Fruit fly (Drosophila melanogaster) whole organism, prepupa: ENCODE data around the gene Abd-B.
"Not testable (repeated sequence)": the region's sequence is repeated elsewhere in the genome, so short reads cannot be mapped to it uniquely, and the experiment has no call there.

Experiments used
- Blimp-1 ChIP-seq: fragments of 200-800 bp; sonication (Bioruptor generic); optimal IDR thresholded peaks from 3 replicates; lab custom pipeline; 2017; ENCODE audit warnings: missing biosample characterization, missing genetic modification characterization, mild to moderate bottlenecking, moderate library complexity, missing genetic modification reagents
- CG10631 ChIP-seq: fragments of 200-800 bp; sonication (Bioruptor generic); optimal IDR thresholded peaks from 2 replicates; lab custom pipeline; 2016; ENCODE audit warnings: missing biosample characterization, missing genetic modification characterization
- CG11294 ChIP-seq: fragments of 200-800 bp; sonication (Bioruptor generic); IDR thresholded peaks from 2 replicates; pipeline ENCODE4 v1.3.6; 2022; ENCODE audit warnings: missing biosample characterization, missing genetic modification characterization
- CG11762 ChIP-seq: fragments of 200-800 bp; sonication (Bioruptor generic); optimal IDR thresholded peaks from 3 replicates; lab custom pipeline; 2016; ENCODE audit warnings: missing biosample characterization, missing genetic modification characterization; ENCODE audit not compliant: insufficient read depth
- CG15336 ChIP-seq: fragments of 200-800 bp; sonication (Bioruptor generic); IDR thresholded peaks from 2 replicates; pipeline ENCODE4 v1.3.6; 2022; ENCODE audit warnings: missing biosample characterization, missing genetic modification characterization
- CG1621 ChIP-seq: fragments of 200-800 bp; sonication (Bioruptor generic); optimal IDR thresholded peaks from 3 replicates; lab custom pipeline; 2018; ENCODE audit warnings: missing biosample characterization, mild to moderate bottlenecking, missing genetic modification characterization
- CG3032 ChIP-seq: fragments of 200-800 bp; optimal IDR thresholded peaks from 2 replicates; lab custom pipeline; 2019; ENCODE audit warnings: missing biosample characterization, mild to moderate bottlenecking, missing genetic modification characterization, moderate library complexity
- CG31627 ChIP-seq: fragments of 200-800 bp; sonication (Bioruptor generic); optimal IDR thresholded peaks from 3 replicates; lab custom pipeline; 2016; ENCODE audit warnings: missing biosample characterization, missing genetic modification characterization
- CG34406 ChIP-seq: fragments of 200-800 bp; sonication (Bioruptor generic); optimal IDR thresholded peaks from 3 replicates; lab custom pipeline; 2016; ENCODE audit warnings: missing biosample characterization, missing genetic modification characterization
- CG3919 ChIP-seq: fragments of 200-800 bp; sonication (Bioruptor generic); optimal IDR thresholded peaks from 3 replicates; lab custom pipeline; 2016; ENCODE audit warnings: missing biosample characterization, missing genetic modification characterization
- CG4318 ChIP-seq: fragments of 200-800 bp; sonication (Bioruptor generic); optimal IDR thresholded peaks from 3 replicates; lab custom pipeline; 2017; ENCODE audit warnings: missing biosample characterization, mild to moderate bottlenecking, missing genetic modification characterization
- CG6163 ChIP-seq: fragments of 200-800 bp; sonication (Bioruptor generic); IDR thresholded peaks from 3 replicates; pipeline ENCODE4 v1.3.6; 2022; ENCODE audit warnings: missing biosample characterization, missing genetic modification characterization
- CG6792 ChIP-seq: fragments of 200-800 bp; sonication (Bioruptor generic); optimal IDR thresholded peaks from 3 replicates; lab custom pipeline; 2016; ENCODE audit warnings: missing biosample characterization, missing genetic modification characterization
- CG6808 ChIP-seq: fragments of 200-800 bp; sonication (Bioruptor generic); optimal IDR thresholded peaks from 3 replicates; lab custom pipeline; 2017; ENCODE audit warnings: missing biosample characterization, missing genetic modification characterization, mild to moderate bottlenecking, moderate library complexity, missing genetic modification reagents
- CG8319 ChIP-seq: fragments of 200-800 bp; sonication (Bioruptor generic); optimal IDR thresholded peaks from 3 replicates; lab custom pipeline; 2016; ENCODE audit warnings: missing biosample characterization, missing genetic modification characterization
- CG8632 ChIP-seq: fragments of 200-800 bp; sonication (Bioruptor generic); optimal IDR thresholded peaks from 3 replicates; lab custom pipeline; 2016; ENCODE audit warnings: missing biosample characterization, missing genetic modification characterization
- CG9139 ChIP-seq: fragments of 200-800 bp; sonication (Bioruptor generic); optimal IDR thresholded peaks from 3 replicates; lab custom pipeline; 2017; ENCODE audit warnings: missing biosample characterization, mild to moderate bottlenecking, missing genetic modification characterization
- Eip75B ChIP-seq: fragments of 200-800 bp; sonication (Bioruptor generic); optimal IDR thresholded peaks from 3 replicates; lab custom pipeline; 2016; ENCODE audit warnings: missing biosample characterization, missing genetic modification characterization
- Eip78C ChIP-seq: fragments of 200-800 bp; sonication (Bioruptor generic); peaks from one replicate; lab custom pipeline; 2016; ENCODE audit warnings: missing biosample characterization, missing genetic modification characterization
- Eip93F ChIP-seq: fragments of 200-800 bp; sonication (Bioruptor generic); optimal IDR thresholded peaks from 2 replicates; lab custom pipeline; 2016; ENCODE audit warnings: missing biosample characterization, mild to moderate bottlenecking, missing genetic modification characterization
- Ets21C ChIP-seq: fragments of 200-800 bp; sonication (Bioruptor generic); optimal IDR thresholded peaks from 3 replicates; lab custom pipeline; 2016; ENCODE audit warnings: missing biosample characterization, missing genetic modification characterization
- Gug ChIP-seq: fragments of 200-800 bp; sonication (Bioruptor generic); IDR thresholded peaks from 2 replicates; pipeline ENCODE4 v1.3.6; 2022; ENCODE audit warnings: missing biosample characterization, missing genetic modification characterization
- Hr38 ChIP-seq: sonication (Bioruptor generic); optimal IDR thresholded peaks from 2 replicates; lab custom pipeline; 2016; ENCODE audit warnings: missing biosample characterization, missing genetic modification characterization
- Hr39 ChIP-seq: fragments of 200-800 bp; sonication (Bioruptor generic); optimal IDR thresholded peaks from 2 replicates; lab custom pipeline; 2016; ENCODE audit warnings: missing biosample characterization, missing genetic modification characterization
- Hr4 ChIP-seq: fragments of 200-800 bp; sonication (Bioruptor generic); optimal IDR thresholded peaks from 3 replicates; lab custom pipeline; 2016; ENCODE audit warnings: missing biosample characterization, missing genetic modification characterization
- Lpt ChIP-seq: fragments of 200-800 bp; sonication (Bioruptor generic); optimal IDR thresholded peaks from 3 replicates; lab custom pipeline; 2016; ENCODE audit warnings: missing biosample characterization, missing genetic modification characterization
- OdsH ChIP-seq: fragments of 200-800 bp; sonication (Bioruptor generic); optimal IDR thresholded peaks from 3 replicates; lab custom pipeline; 2016; ENCODE audit warnings: missing biosample characterization, missing genetic modification characterization
- Sox15 ChIP-seq: fragments of 200-800 bp; sonication (Bioruptor generic); optimal IDR thresholded peaks from 3 replicates; lab custom pipeline; 2016; ENCODE audit warnings: missing biosample characterization, missing genetic modification characterization
- dac ChIP-seq: fragments of 200-800 bp; sonication (Bioruptor generic); optimal IDR thresholded peaks from 2 replicates; lab custom pipeline; 2017; ENCODE audit warnings: missing biosample characterization, mild to moderate bottlenecking, missing genetic modification characterization
- dsx ChIP-seq: fragments of 200-800 bp; optimal IDR thresholded peaks from 3 replicates; lab custom pipeline; 2019; ENCODE audit warnings: missing biosample characterization, mild to moderate bottlenecking, missing genetic modification characterization, moderate library complexity; ENCODE audit not compliant: poor library complexity, severe bottlenecking
- eg ChIP-seq: fragments of 200-800 bp; sonication (Bioruptor generic); IDR thresholded peaks from 3 replicates; pipeline ENCODE4 v1.3.6; 2022; ENCODE audit warnings: missing biosample characterization, missing genetic modification characterization
- esn ChIP-seq: fragments of 200-800 bp; sonication (Bioruptor generic); optimal IDR thresholded peaks from 2 replicates; lab custom pipeline; 2016; ENCODE audit warnings: missing biosample characterization, mild to moderate bottlenecking, missing genetic modification characterization, moderate library complexity
- fkh ChIP-seq: fragments of 200-800 bp; sonication (Bioruptor generic); optimal IDR thresholded peaks from 3 replicates; lab custom pipeline; 2017; ENCODE audit warnings: missing biosample characterization, mild to moderate bottlenecking, missing genetic modification characterization, moderate library complexity
- lz ChIP-seq: fragments of 200-800 bp; sonication (Bioruptor generic); optimal IDR thresholded peaks from 3 replicates; lab custom pipeline; 2016; ENCODE audit warnings: missing biosample characterization, missing genetic modification characterization
- net ChIP-seq: fragments of 200-800 bp; sonication (Bioruptor generic); optimal IDR thresholded peaks from 3 replicates; lab custom pipeline; 2016; ENCODE audit warnings: missing biosample characterization, missing genetic modification characterization
- pdm3 ChIP-seq: fragments of 200-800 bp; sonication (Bioruptor generic); optimal IDR thresholded peaks from 3 replicates; lab custom pipeline; 2016; ENCODE audit warnings: missing biosample characterization, missing genetic modification characterization
- salr ChIP-seq, 2 experiments: fragments of 200-800 bp; sonication (Bioruptor generic); optimal IDR thresholded peaks; 3 replicates each; lab custom pipeline; 2016 to 2018; ENCODE audit warnings: missing biosample characterization in 2 of 2, missing genetic modification characterization in 2 of 2, mild to moderate bottlenecking in 1 of 2
- ss ChIP-seq, 2 experiments: fragments of 200-800 bp; sonication (Bioruptor generic); optimal IDR thresholded peaks; 2 replicates in 1 of 2; 3 replicates in 1 of 2; lab custom pipeline; 2017 to 2018; ENCODE audit warnings: mild to moderate bottlenecking in 2 of 2, missing biosample characterization in 2 of 2, missing genetic modification characterization in 2 of 2, moderate library complexity in 1 of 2
- svp ChIP-seq: fragments of 200-800 bp; sonication (Bioruptor generic); peaks from one replicate; lab custom pipeline; 2016; ENCODE audit warnings: missing biosample characterization, missing genetic modification characterization
- vri ChIP-seq: fragments of 200-800 bp; sonication (Bioruptor generic); optimal IDR thresholded peaks from 3 replicates; lab custom pipeline; 2016; ENCODE audit warnings: missing biosample characterization, mild to moderate bottlenecking, missing genetic modification characterization

The Abd-B gene

DNA sequence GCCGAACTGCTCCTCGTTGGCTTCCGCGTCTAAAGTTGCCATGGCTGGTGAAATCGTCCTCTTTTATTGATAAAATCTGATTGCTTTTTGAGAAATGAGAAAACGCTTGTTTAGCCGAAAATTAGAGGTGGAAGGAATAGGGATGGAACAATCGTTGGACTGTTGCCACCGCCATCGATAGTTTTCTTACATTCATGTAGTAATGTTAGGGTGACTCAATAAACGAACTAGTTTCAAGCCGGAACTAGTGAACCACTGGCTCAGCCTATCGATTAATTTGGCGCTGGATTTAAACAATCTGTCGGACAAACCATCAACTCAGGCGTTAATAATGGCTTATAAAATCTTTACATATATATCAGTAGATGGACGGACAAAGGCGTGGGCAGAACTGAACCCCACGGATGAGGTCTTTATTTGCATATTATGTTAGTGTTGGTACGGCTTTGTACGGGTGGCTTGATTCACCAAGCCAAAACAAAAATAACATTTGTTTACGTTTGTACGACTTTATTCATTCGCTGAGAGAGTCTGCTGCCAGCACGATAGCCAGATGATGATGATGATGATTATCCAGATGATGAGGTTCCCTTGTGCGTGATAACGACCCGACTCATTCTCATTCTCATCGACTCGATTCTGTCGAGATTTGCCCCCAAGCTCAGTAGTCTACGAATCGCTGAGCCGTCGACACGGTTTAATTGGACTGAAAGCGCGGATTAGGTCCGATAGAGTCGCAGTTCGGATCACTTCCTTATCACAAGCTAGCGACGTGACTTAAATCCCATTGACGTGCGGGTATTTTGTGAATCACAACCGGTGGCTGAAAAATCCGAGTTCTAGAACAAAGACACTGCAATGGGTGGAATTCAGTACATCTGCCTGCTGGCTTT, 30.4 kb upstream of the Abd-B start, which contains the start of the genes Sf3a1 and Irc (continued):
- peak; percentile 85 for TF ChIP-seq CG1621 (tag; lab: Kevin White, UChicago)

- peak; percentile 73 for TF ChIP-seq fkh (GFP tag; lab: Kevin White, UChicago)
- no peak for TF ChIP-seq CG8632 (GFP tag; lab: Kevin White, UChicago)
- TF ChIP-seq CG6792 (GFP tag; lab: Kevin White, UChicago), result no peak
- TF ChIP-seq net (GFP tag; lab: Kevin White, UChicago), result no peak
- TF ChIP-seq CG11762 (GFP tag; lab: Kevin White, UChicago), result no peak
- no peak for TF ChIP-seq CG31627
- TF ChIP-seq eg (GFP tag; lab: Robert Waterston, UW), result no peak; the same call in 2 of the 3 replicates
- peak; percentile 44 for TF ChIP-seq Eip75B (GFP tag; lab: Kevin White, UChicago)
- no peak for TF ChIP-seq Eip93F (GFP tag; lab: Kevin White, UChicago)
- TF ChIP-seq Blimp-1 (GFP tag; lab: Kevin White, UChicago), result no peak
- no peak for TF ChIP-seq vri (GFP tag; lab: Kevin White, UChicago)
- TF ChIP-seq esn (GFP tag; lab: Kevin White, UChicago), result no peak
- TF ChIP-seq dsx (GFP tag; lab: Kevin White, UChicago), result peak; percentile 8
- peak; percentile 67 for TF ChIP-seq svp (GFP tag; lab: Kevin White, UChicago)
- no peak for TF ChIP-seq OdsH (GFP tag; lab: Kevin White, UChicago)
- TF ChIP-seq Gug (GFP tag; lab: Robert Waterston, UW), result no peak
- TF ChIP-seq CG34406, result no peak
- TF ChIP-seq CG3032, result peak; percentile 54
- peak; percentile 41 for TF ChIP-seq lz (GFP tag; lab: Kevin White, UChicago)
- TF ChIP-seq CG15336 (GFP tag; lab: Robert Waterston, UW), result no peak
- no peak for TF ChIP-seq CG3919 (GFP tag; lab: Kevin White, UChicago)
- peak; percentile 25 for TF ChIP-seq CG10631
- no peak for TF ChIP-seq CG6163 (GFP tag; lab: Robert Waterston, UW)
- TF ChIP-seq CG9139 (GFP tag; lab: Kevin White, UChicago), result no peak
- no peak for TF ChIP-seq dac (GFP tag; lab: Kevin White, UChicago)
- TF ChIP-seq, all 60 proteins: peak for 7
Observed at dm6 chr3R:16996059-16996959, 24.3 kb upstream of the Abd-B start, which contains the start of the genes EMC2A and CG3534. EMC2A (minus strand) TSS chr3R:16996071. CG3534 (plus strand) TSS chr3R:16996446.

DNA sequence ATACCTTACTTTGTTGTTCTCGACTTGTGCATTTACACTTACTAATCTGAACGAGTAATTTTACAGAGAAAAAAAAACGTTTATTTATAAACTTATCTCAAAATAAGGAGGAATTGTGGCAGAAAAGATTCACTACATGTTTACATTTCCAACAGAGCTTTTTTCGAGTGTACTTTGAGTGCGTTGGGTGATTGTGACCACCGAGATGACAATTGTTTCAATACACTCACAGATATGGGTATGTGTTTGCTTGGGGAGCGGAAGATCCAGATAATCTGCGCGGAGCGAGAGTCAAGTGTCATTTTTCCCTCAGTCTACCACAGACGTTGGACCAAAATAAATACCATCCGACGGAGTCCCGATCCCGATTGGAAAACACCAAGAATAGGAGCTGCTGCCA, 20.7 kb upstream of the Abd-B start, which contains the start of gene CG31274:
Gene CG31274 (plus strand): TSS at position 301 of the 400 bp plus-strand sequence.
- TF ChIP-seq CG3919, CG8319, Sox15 (GFP tag; lab: Kevin White, UChicago): not testable (repeated sequence)

DNA sequence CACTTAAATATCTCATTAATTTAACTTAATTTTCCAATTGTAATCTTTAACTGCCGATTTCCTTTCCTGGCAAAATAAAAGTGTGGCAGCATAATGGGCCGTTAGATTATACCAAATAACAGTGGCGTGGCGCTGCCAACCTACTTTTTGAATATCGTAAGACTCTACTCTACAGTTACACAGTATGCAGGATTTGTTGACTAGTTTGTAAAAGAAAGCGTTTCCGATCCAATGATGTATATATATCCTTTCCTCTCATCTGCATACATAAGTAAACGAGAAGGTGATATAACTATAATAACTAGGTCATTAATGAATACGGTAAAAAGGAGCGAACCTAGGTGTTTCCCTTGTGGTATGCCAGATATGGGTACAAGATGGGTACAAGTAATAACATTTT, 19.7 kb upstream of the Abd-B start, which contains the start of gene EMC2B:
Gene EMC2B (minus strand): TSS at position 98 of the 400 bp plus-strand sequence.
- TF ChIP-seq Eip75B (GFP tag; lab: Kevin White, UChicago) (peak; percentile 57), Hr39 (peak; percentile 60), ss (GFP tag; optimal IDR thresholded peaks at IDR 0.05; lab: Kevin White, UChicago) (no peak), Sox15 (GFP tag; lab: Kevin White, UChicago) (no peak), CG15336 (GFP tag; lab: Robert Waterston, UW) (no peak), salr (GFP tag; optimal IDR thresholded peaks at IDR 0.05; lab: Kevin White, UChicago) (no peak), CG11294 (GFP tag; lab: Robert Waterston, UW) (no peak), CG11762 (GFP tag; lab: Kevin White, UChicago) (no peak), Eip78C (GFP tag; lab: Kevin White, UChicago) (peak; percentile 54), Hr4 (GFP tag; lab: Kevin White, UChicago) (peak; percentile 57), Hr38 (GFP tag; lab: Kevin White, UChicago) (no peak), Blimp-1 (GFP tag; lab: Kevin White, UChicago) (no peak), dsx (GFP tag; lab: Kevin White, UChicago) (no peak), CG4318 (GFP tag; lab: Kevin White, UChicago) (no peak), svp (GFP tag; lab: Kevin White, UChicago) (peak; percentile 20), pdm3 (GFP tag; lab: Kevin White, UChicago) (no peak), Ets21C (peak; percentile 63), esn (GFP tag; lab: Kevin White, UChicago) (peak; percentile 58), CG6808 (GFP tag; lab: Kevin White, UChicago) (no peak), net (GFP tag; lab: Kevin White, UChicago) (no peak), Lpt (GFP tag; lab: Kevin White, UChicago) (no peak)
